Worm (Caenorhabditis elegans): ENCODE measurements around the gene Y75B8A.6.
A peak's percentile ranks its signal among the peaks of the same experiment; 100 is the strongest.
"Not testable (repeated sequence)": the region's sequence is repeated elsewhere in the genome, so short reads cannot be mapped to it uniquely, and the experiment has no call there.

The Y75B8A.6 gene

ce11 chrIII:12130052-12130451 lies at the start of gene Y75B8A.6:
Gene Y75B8A.6, minus strand, starts transcription at chrIII:12130343.
- TF ChIP-seq ceh-27 (GFP tag; optimal IDR thresholded peaks at IDR 0.05) (no peak), Y95B8A.8 (GFP tag; IDR thresholded peaks at IDR 0.05) (no peak), bed-1 (GFP tag; IDR thresholded peaks at IDR 0.05) (no peak), B0035.1 (tag; optimal IDR thresholded peaks at IDR 0.05) (no peak), F55B11.4 (tag; optimal IDR thresholded peaks at IDR 0.05; ENCODE audit: borderline replicate concordance, insufficient read depth) (no peak), aptf-2 (GFP tag; conservative IDR thresholded peaks at IDR 0.05) (no peak), T26A5.8 (tag; optimal IDR thresholded peaks at IDR 0.05) (no peak), madf-10 (tag; optimal IDR thresholded peaks at IDR 0.05) (no peak), rcor-1 (GFP tag; IDR thresholded peaks at IDR 0.05) (no peak), C17E4.6 (GFP tag; IDR thresholded peaks at IDR 0.05) (no peak), K12H6.12 (tag; optimal IDR thresholded peaks at IDR 0.05) (no peak), athp-1 (tag; optimal IDR thresholded peaks at IDR 0.05) (no peak), nhr-90 (tag; optimal IDR thresholded peaks at IDR 0.05) (no peak), F23B12.7 (tag; optimal IDR thresholded peaks at IDR 0.05; ENCODE audit: insufficient read depth) (no peak)

ce11 chrIII:12178121-12178520 lies 48.0 kb upstream of the Y75B8A.6 start:
- TF ChIP-seq B0035.1 (tag; optimal IDR thresholded peaks at IDR 0.05), result no peak
- no peak for TF ChIP-seq nfya-2 (GFP tag; IDR thresholded peaks at IDR 0.05)
- TF ChIP-seq let-526 (GFP tag; IDR thresholded peaks at IDR 0.05), result no peak
- TF ChIP-seq tlf-1 (GFP tag; optimal IDR thresholded peaks at IDR 0.05), result no peak

- not testable (repeated sequence) for TF ChIP-seq attf-6, aptf-3, F39B2.1 (GFP tag; IDR thresholded peaks at IDR 0.05)
Measured at ce11 chrIII:12177145-12177544, 47.0 kb upstream of the Y75B8A.6 start, which contains the start of gene gly-11. Gene gly-11, minus strand, starts transcription at chrIII:12177245.

- TF ChIP-seq snpc-1.1 (tag; optimal IDR thresholded peaks at IDR 0.05; ENCODE audit: insufficient read depth), result no peak
- TF ChIP-seq egrh-3 (GFP tag; IDR thresholded peaks at IDR 0.05), result peak; percentile 20; the same call in 1 of the 2 replicates
- peak; percentile 62; the same call in 1 of the 2 replicates for TF ChIP-seq zfh-2 (GFP tag; conservative IDR thresholded peaks at IDR 0.05)
Measured at ce11 chrIII:12167030-12167429, 36.9 kb upstream of the Y75B8A.6 start.

- TF ChIP-seq snpc-1.1 (tag; optimal IDR thresholded peaks at IDR 0.05; ENCODE audit: insufficient read depth) (no peak), ceh-27 (GFP tag; optimal IDR thresholded peaks at IDR 0.05) (no peak), zfh-2 (GFP tag; conservative IDR thresholded peaks at IDR 0.05) (peak; percentile 80), B0019.2 (GFP tag; conservative IDR thresholded peaks at IDR 0.05) (no peak), nhr-179 (tag; optimal IDR thresholded peaks at IDR 0.05) (no peak), F33H1.4 (GFP tag; IDR thresholded peaks at IDR 0.05) (no peak), hlh-12 (tag; optimal IDR thresholded peaks at IDR 0.05) (no peak), egl-18 (GFP tag; IDR thresholded peaks at IDR 0.05) (no peak), F52B5.7 (tag; optimal IDR thresholded peaks at IDR 0.05) (peak; percentile 27), ceh-79 (tag; optimal IDR thresholded peaks at IDR 0.05) (no peak), dox-1 (GFP tag; IDR thresholded peaks at IDR 0.05) (0 out of 2 replicates have a peak, but pooled peaks have one; percentile 26), ceh-91 (GFP tag; IDR thresholded peaks at IDR 0.05) (no peak), egrh-3 (GFP tag; IDR thresholded peaks at IDR 0.05) (peak; percentile 73), mcd-1 (GFP tag; IDR thresholded peaks at IDR 0.05) (no peak)
Measured at ce11 chrIII:12165305-12165704, 35.2 kb upstream of the Y75B8A.6 start.
